Fruit fly (Drosophila melanogaster) whole organism, wandering third instar larva: ENCODE measurements around the gene Mgat3.

ENCODE experiments used
- CG32264 ChIP-seq: fragments of 200-800 bp; sonication (Bioruptor generic); optimal IDR thresholded peaks from 2 replicates; lab custom pipeline; 2016; ENCODE audit warnings: missing biosample characterization, missing genetic modification characterization
- CG9705 ChIP-seq: fragments of 200-800 bp; sonication (Bioruptor generic); optimal IDR thresholded peaks from 2 replicates; lab custom pipeline; 2018; ENCODE audit warnings: missing biosample characterization, mild to moderate bottlenecking, missing genetic modification characterization
- CrebA ChIP-seq: fragments of 200-800 bp; sonication (Bioruptor generic); optimal IDR thresholded peaks from 2 replicates; lab custom pipeline; 2016; ENCODE audit warnings: missing biosample characterization, mild to moderate bottlenecking, missing genetic modification characterization, borderline replicate concordance
- Dfd ChIP-seq: fragments of >200 bp; optimal IDR thresholded peaks from 2 replicates; lab custom pipeline; 2017; ENCODE audit warnings: missing biosample characterization, missing genetic modification characterization
- Dif ChIP-seq: fragments of 200-275, 200-300 bp; sonication (Bioruptor generic); optimal IDR thresholded peaks from 2 replicates; lab custom pipeline; 2018; ENCODE audit warnings: missing biosample characterization, missing genetic modification characterization; ENCODE audit not compliant: partially characterized antibody
- GATAd ChIP-seq: sonication (Bioruptor generic); optimal IDR thresholded peaks from 2 replicates; lab custom pipeline; 2016; ENCODE audit warnings: missing biosample characterization, missing genetic modification characterization
- HLH106 ChIP-seq: fragments of 200-800 bp; optimal IDR thresholded peaks from 3 replicates; lab custom pipeline; 2019; ENCODE audit warnings: missing biosample characterization, mild to moderate bottlenecking, missing genetic modification characterization, moderate library complexity
- Hnf4 ChIP-seq: fragments of 200-800 bp; sonication (Bioruptor generic); optimal IDR thresholded peaks from 2 replicates; lab custom pipeline; 2016; ENCODE audit warnings: missing biosample characterization, mild to moderate bottlenecking, missing genetic modification characterization
- Hr78 ChIP-seq: fragments of >200 bp; optimal IDR thresholded peaks from 2 replicates; lab custom pipeline; 2017; ENCODE audit warnings: missing biosample characterization, missing genetic modification characterization
- Hr83 ChIP-seq: fragments of 200-300 bp; sonication (Bioruptor generic); optimal IDR thresholded peaks from 2 replicates; lab custom pipeline; 2016; ENCODE audit warnings: missing biosample characterization, mild to moderate bottlenecking, missing genetic modification characterization, moderate library complexity; ENCODE audit not compliant: poor library complexity, severe bottlenecking
- Mio ChIP-seq: sonication (Bioruptor generic); optimal IDR thresholded peaks from 2 replicates; lab custom pipeline; 2016; ENCODE audit warnings: missing biosample characterization, missing genetic modification characterization
- Myc ChIP-seq: fragments of >200 bp; optimal IDR thresholded peaks from 2 replicates; lab custom pipeline; 2017
- N ChIP-seq: fragments of >200 bp; optimal IDR thresholded peaks from 2 replicates; lab custom pipeline; 2018; ENCODE audit warnings: missing biosample characterization, missing external identifiers, missing genetic modification characterization
- OdsH ChIP-seq: fragments of 200-800 bp; sonication (Bioruptor generic); optimal IDR thresholded peaks from 2 replicates; lab custom pipeline; 2016; ENCODE audit warnings: missing biosample characterization, mild to moderate bottlenecking, missing genetic modification characterization
- Rel ChIP-seq, 2 experiments: fragments of 200-800 bp; sonication (Bioruptor generic) in 1 of 2; optimal IDR thresholded peaks; 2 replicates in 1 of 2; 3 replicates in 1 of 2; lab custom pipeline; 2016 to 2019; ENCODE audit warnings: mild to moderate bottlenecking in 2 of 2, missing biosample characterization in 2 of 2, missing genetic modification characterization in 2 of 2, moderate library complexity in 1 of 2
- Sp1 ChIP-seq: fragments of 200-800 bp; sonication (Bioruptor generic); optimal IDR thresholded peaks from 3 replicates; lab custom pipeline; 2019; ENCODE audit warnings: missing biosample characterization, mild to moderate bottlenecking, missing genetic modification characterization, moderate library complexity
- Vsx2 ChIP-seq: fragments of 200-300, 225-300 bp; sonication (Bioruptor generic); optimal IDR thresholded peaks from 2 replicates; lab custom pipeline; 2018; ENCODE audit warnings: missing biosample characterization, missing genetic modification characterization; ENCODE audit not compliant: partially characterized antibody
- br ChIP-seq: fragments of 200-800 bp; sonication (Bioruptor generic); optimal IDR thresholded peaks from 2 replicates; lab custom pipeline; 2016; ENCODE audit warnings: missing biosample characterization, missing genetic modification characterization
- brk ChIP-seq: fragments of 200-800 bp; sonication (Bioruptor generic); optimal IDR thresholded peaks from 2 replicates; lab custom pipeline; 2016; ENCODE audit warnings: missing biosample characterization, mild to moderate bottlenecking, missing genetic modification characterization
- dl ChIP-seq, 2 experiments: fragments of 175-275, 200-275 bp in 1 of 2; fragments of 200-275 bp in 1 of 2; sonication (Bioruptor generic); optimal IDR thresholded peaks; lab custom pipeline; 2018; ENCODE audit warnings: mild to moderate bottlenecking in 2 of 2, missing biosample characterization in 2 of 2, missing genetic modification characterization in 2 of 2, moderate library complexity in 2 of 2; ENCODE audit not compliant: partially characterized antibody in 2 of 2, insufficient read depth in 1 of 2
- dmrt93B ChIP-seq: fragments of 200-800 bp; sonication (Bioruptor generic); optimal IDR thresholded peaks from 2 replicates; lab custom pipeline; 2018; ENCODE audit warnings: missing biosample characterization, mild to moderate bottlenecking, missing genetic modification characterization
- dsf ChIP-seq: sonication (Bioruptor generic); optimal IDR thresholded peaks from 2 replicates; lab custom pipeline; 2016; ENCODE audit warnings: missing biosample characterization, missing genetic modification characterization, borderline replicate concordance
- foxo ChIP-seq, 2 experiments: fragments of 200-800 bp; sonication (Bioruptor generic); optimal IDR thresholded peaks; 2 replicates in 1 of 2; 3 replicates in 1 of 2; lab custom pipeline; 2016 to 2017; ENCODE audit warnings: missing biosample characterization in 2 of 2, missing genetic modification characterization in 2 of 2
- fru ChIP-seq: fragments of 200-800 bp; sonication (Bioruptor generic); optimal IDR thresholded peaks from 3 replicates; lab custom pipeline; 2016; ENCODE audit warnings: missing biosample characterization, mild to moderate bottlenecking, missing genetic modification characterization
- h ChIP-seq: fragments of 200-800 bp; sonication (Bioruptor generic); optimal IDR thresholded peaks from 3 replicates; lab custom pipeline; 2016; ENCODE audit warnings: missing biosample characterization, mild to moderate bottlenecking, missing genetic modification characterization
- rgr ChIP-seq: fragments of 200-800 bp; sonication (Bioruptor generic); optimal IDR thresholded peaks from 3 replicates; lab custom pipeline; 2016; ENCODE audit warnings: missing biosample characterization, mild to moderate bottlenecking, missing genetic modification characterization
- sage ChIP-seq: fragments of 200-800 bp; sonication (Bioruptor generic); optimal IDR thresholded peaks from 2 replicates; lab custom pipeline; 2016; ENCODE audit warnings: missing biosample characterization, mild to moderate bottlenecking, missing genetic modification characterization
- sv ChIP-seq: fragments of 200-800 bp; sonication (Bioruptor generic); optimal IDR thresholded peaks from 3 replicates; lab custom pipeline; 2016; ENCODE audit warnings: missing biosample characterization, missing genetic modification characterization
- tai ChIP-seq: sonication (Bioruptor generic); optimal IDR thresholded peaks from 2 replicates; lab custom pipeline; 2016; ENCODE audit warnings: missing biosample characterization, missing genetic modification characterization

Mgat3 gene

dm6 chr2L:13191052-13191678 is 8.8 kb upstream of the Mgat3 start:
- TF ChIP-seq N (GFP tag; lab: Kevin White, UChicago) = no peak
- no peak for TF ChIP-seq sv
- no peak for TF ChIP-seq dmrt93B
- TF ChIP-seq rgr = no peak
- no peak for TF ChIP-seq brk (GFP tag; lab: Kevin White, UChicago)
- no peak for TF ChIP-seq Vsx2 (GFP tag; lab: Kevin White, UChicago)
- no peak for TF ChIP-seq Dfd (GFP tag; lab: Kevin White, UChicago)
- TF ChIP-seq CG32264 (GFP tag; lab: Kevin White, UChicago) = no peak
- TF ChIP-seq, all 38 proteins: peak for 0

dm6 chr2L:13190534-13190933 is 8.1 kb upstream of the Mgat3 start:
- TF ChIP-seq Hr78 (GFP tag; lab: Kevin White, UChicago) = no peak
- TF ChIP-seq GATAd (GFP tag; lab: Kevin White, UChicago) = no peak
- TF ChIP-seq fru (GFP tag; lab: Kevin White, UChicago) = peak; percentile 56
- no peak for TF ChIP-seq Rel (GFP tag; optimal IDR thresholded peaks at IDR 0.05; lab: Kevin White, UChicago)
- TF ChIP-seq Rel (tag; optimal IDR thresholded peaks at IDR 0.05; lab: Kevin White, UChicago) = peak; percentile 85
- no peak for TF ChIP-seq dl (GFP tag; optimal IDR thresholded peaks at IDR 0.05; lab: Kevin White, UChicago; ENCODE audit: insufficient read depth in 1 of 2, partially characterized antibody in 2 of 2)
- TF ChIP-seq CrebA (GFP tag; lab: Kevin White, UChicago) = no peak
- no peak for TF ChIP-seq CG32264 (GFP tag; lab: Kevin White, UChicago)
- peak in 1 of 2 experiments; percentile 12 for TF ChIP-seq foxo (GFP tag; optimal IDR thresholded peaks at IDR 0.05; lab: Kevin White, UChicago)
- TF ChIP-seq HLH106 (tag; lab: Kevin White, UChicago) = no peak
- TF ChIP-seq br (GFP tag; lab: Kevin White, UChicago) = peak; percentile 11
- TF ChIP-seq dsf (GFP tag; lab: Kevin White, UChicago) = no peak
- no peak for TF ChIP-seq Myc
- TF ChIP-seq sage = no peak
- no peak for TF ChIP-seq OdsH (GFP tag; lab: Kevin White, UChicago)
- TF ChIP-seq Hnf4 (GFP tag; lab: Kevin White, UChicago) = no peak
- no peak for TF ChIP-seq N (GFP tag; lab: Kevin White, UChicago)
- peak; percentile 1 for TF ChIP-seq rgr
- peak; percentile 49 for TF ChIP-seq Sp1 (GFP tag; lab: Kevin White, UChicago)
- peak; percentile 43 for TF ChIP-seq h

- TF ChIP-seq CrebA (GFP tag; lab: Kevin White, UChicago) (no peak), Mio (GFP tag; lab: Kevin White, UChicago) (no peak), dl (GFP tag; optimal IDR thresholded peaks at IDR 0.05; lab: Kevin White, UChicago; ENCODE audit: insufficient read depth in 1 of 2, partially characterized antibody in 2 of 2) (no peak), rgr (no peak), Hnf4 (GFP tag; lab: Kevin White, UChicago) (no peak), tai (GFP tag; lab: Kevin White, UChicago) (no peak), CG9705 (no peak), Dif (GFP tag; lab: Kevin White, UChicago) (no peak), GATAd (GFP tag; lab: Kevin White, UChicago) (no peak), HLH106 (tag; lab: Kevin White, UChicago) (no peak)
These were observed 754 bp upstream of the Mgat3 start, which contains the start of gene Rsph1 for dm6 chr2L:13183150-13183549. TSS of gene Rsph1 (plus strand) at chr2L:13183450.

- TF ChIP-seq Rel (GFP tag; optimal IDR thresholded peaks at IDR 0.05; lab: Kevin White, UChicago) (no peak), Rel (tag; optimal IDR thresholded peaks at IDR 0.05; lab: Kevin White, UChicago) (peak; percentile 97), Hr83 (GFP tag; lab: Kevin White, UChicago) (no peak), Mio (GFP tag; lab: Kevin White, UChicago) (no peak), sage (no peak)
These were observed 3.3 kb downstream of the Mgat3 start, which contains the start of gene Alg7 for dm6 chr2L:13179095-13179494. TSS of gene Alg7 (plus strand) at chr2L:13179247.
